Worm (Caenorhabditis elegans) whole organism, L2 larva: Measurements from ENCODE around the gene nhr-149.

ENCODE experiments used
- F13H6.1 ChIP-seq: sonication (generic microtip); optimal IDR thresholded peaks from 2 replicates; lab custom pipeline; 2016; ENCODE audit warnings: missing genetic modification characterization, missing compliant biosample characterization
- R02D3.7 ChIP-seq: fragments of 150-350 bp; optimal IDR thresholded peaks from 2 replicates; lab custom pipeline; 2014; ENCODE audit warnings: missing biosample characterization, missing genetic modification characterization
- ama-1 ChIP-seq: fragments of 150-350 bp; optimal IDR thresholded peaks from 2 replicates; lab custom pipeline; 2018; ENCODE audit warnings: inconsistent platforms
- egl-27 ChIP-seq: sonication (generic microtip); optimal IDR thresholded peaks from 3 replicates; lab custom pipeline; 2017; ENCODE audit warnings: missing biosample characterization, missing genetic modification reagents, missing genetic modification characterization
- elt-1 ChIP-seq: fragments of 150-350 bp; optimal IDR thresholded peaks from 2 replicates; lab custom pipeline; 2014; ENCODE audit warnings: missing biosample characterization, missing genetic modification characterization
- fos-1 ChIP-seq: fragments of 150-350 bp; optimal IDR thresholded peaks from 2 replicates; lab custom pipeline; 2014; ENCODE audit warnings: missing biosample characterization, missing genetic modification characterization
- lin-13 ChIP-seq: fragments of 150-350 bp; optimal IDR thresholded peaks from 2 replicates; lab custom pipeline; 2014; ENCODE audit warnings: missing biosample characterization, missing genetic modification reagents, missing genetic modification characterization
- nhr-11 ChIP-seq: fragments of 150-350 bp; optimal IDR thresholded peaks from 2 replicates; lab custom pipeline; 2014; ENCODE audit warnings: missing biosample characterization, missing genetic modification characterization
- nhr-12 ChIP-seq: fragments of 150-350 bp; optimal IDR thresholded peaks from 2 replicates; lab custom pipeline; 2014; ENCODE audit warnings: missing biosample characterization, missing genetic modification characterization
- nhr-21 ChIP-seq: fragments of 150-350 bp; optimal IDR thresholded peaks from 2 replicates; lab custom pipeline; 2014; ENCODE audit warnings: missing biosample characterization, missing genetic modification characterization
- nhr-25 ChIP-seq: fragments of 150-350 bp; sonication (generic microtip); optimal IDR thresholded peaks from 3 replicates; lab custom pipeline; 2014; ENCODE audit warnings: missing biosample characterization, missing genetic modification characterization
- unc-55 ChIP-seq: fragments of 150-350 bp; sonication (generic microtip); optimal IDR thresholded peaks from 3 replicates; lab custom pipeline; 2014; ENCODE audit warnings: missing biosample characterization, missing genetic modification reagents, missing genetic modification characterization
- unc-62 ChIP-seq: fragments of 150-350 bp; optimal IDR thresholded peaks from 2 replicates; lab custom pipeline; 2014; ENCODE audit warnings: missing biosample characterization, missing genetic modification reagents, missing genetic modification characterization

- TF ChIP-seq ama-1 (lab: Kevin White, UChicago) (no peak), egl-27 (tag; lab: Kevin White, UChicago) (no peak), unc-55 (GFP tag; lab: Kevin White, UChicago) (no peak), fos-1 (no peak), lin-13 (GFP tag; lab: Kevin White, UChicago) (no peak), elt-1 (tag; lab: Kevin White, UChicago) (no peak), nhr-12 (tag; lab: Kevin White, UChicago) (no peak), unc-62 (GFP tag; lab: Kevin White, UChicago) (no peak), R02D3.7 (no peak), nhr-25 (tag; lab: Kevin White, UChicago) (no peak), nhr-21 (no peak), F13H6.1 (tag; lab: Kevin White, UChicago) (no peak), nhr-11 (no peak)
Observed at ce11 chrV:7321915-7322314, 27.5 kb downstream of the nhr-149 start, which contains the start of gene F10G2.10.
